Worm (Caenorhabditis elegans) whole organism, L4/young adult: ENCODE measurements around the gene srh-215.

Source experiments
- W03F9.2 ChIP-seq: fragments of 150-350 bp; optimal IDR thresholded peaks from 2 replicates; lab custom pipeline; 2014; ENCODE audit warnings: missing biosample characterization, missing genetic modification characterization
- dao-5 ChIP-seq: sonication (generic microtip); optimal IDR thresholded peaks from 2 replicates; lab custom pipeline; 2016; ENCODE audit warnings: missing genotype, missing genetic modification characterization, moderate library complexity, missing compliant biosample characterization
- him-1 ChIP-seq: sonication (generic microtip); optimal IDR thresholded peaks from 2 replicates; lab custom pipeline; 2016; ENCODE audit warnings: missing genotype, missing genetic modification reagents, missing genetic modification characterization, missing compliant biosample characterization

- no peak for TF ChIP-seq him-1
- no peak for TF ChIP-seq W03F9.2
- TF ChIP-seq dao-5 (tag; lab: Kevin White, UChicago): no peak
These were observed 6.6 kb upstream of the srh-215 start for ce11 chrV:16838435-16838834.
